Fruit fly (Drosophila melanogaster) whole organism, pupa: Measurements from ENCODE around the gene Muted.

Experiments used
- CG10348 ChIP-seq: fragments of 200-800 bp; sonication (Bioruptor generic); IDR thresholded peaks from 2 replicates; pipeline ENCODE4 v1.3.6; 2022; ENCODE audit warnings: missing biosample characterization, missing genetic modification characterization
- CG12605 ChIP-seq: fragments of 200-800 bp; sonication (Bioruptor generic); IDR thresholded peaks from 2 replicates; pipeline ENCODE4 v1.3.6; 2022; ENCODE audit warnings: missing biosample characterization, missing genetic modification characterization
- CG13204 ChIP-seq: fragments of 200-800 bp; sonication (Bioruptor generic); optimal IDR thresholded peaks from 2 replicates; lab custom pipeline; 2018; ENCODE audit warnings: missing biosample characterization, mild to moderate bottlenecking, missing genetic modification characterization, moderate library complexity
- CG14655 ChIP-seq: fragments of 200-800 bp; sonication (Bioruptor generic); optimal IDR thresholded peaks from 3 replicates; lab custom pipeline; 2017; ENCODE audit warnings: mild to moderate bottlenecking, missing biosample characterization, missing genetic modification reagents, missing genetic modification characterization
- CG15710 ChIP-seq: fragments of 200-800 bp; sonication (Bioruptor generic); optimal IDR thresholded peaks from 2 replicates; lab custom pipeline; 2018; ENCODE audit warnings: missing biosample characterization, mild to moderate bottlenecking, missing genetic modification characterization, moderate library complexity
- CG17806 ChIP-seq: fragments of 200-800 bp; sonication (Bioruptor generic); optimal IDR thresholded peaks from 2 replicates; lab custom pipeline; 2018; ENCODE audit warnings: missing biosample characterization, mild to moderate bottlenecking, missing genetic modification characterization, moderate library complexity
- CG32121 ChIP-seq: fragments of 200-800 bp; sonication (Bioruptor generic); IDR thresholded peaks from 2 replicates; pipeline ENCODE4 v1.3.6; 2022; ENCODE audit warnings: missing biosample characterization, missing genetic modification characterization
- CG34367 ChIP-seq: fragments of 200-800 bp; sonication (Bioruptor generic); optimal IDR thresholded peaks from 2 replicates; lab custom pipeline; 2018; ENCODE audit warnings: missing biosample characterization, mild to moderate bottlenecking, missing genetic modification characterization
- CG4496 ChIP-seq: fragments of 200-800 bp; sonication (Bioruptor generic); IDR thresholded peaks from 3 replicates; pipeline ENCODE4 v1.3.6; 2022; ENCODE audit warnings: missing biosample characterization, missing genetic modification characterization
- CG8159 ChIP-seq: fragments of 200-800 bp; sonication (Bioruptor generic); optimal IDR thresholded peaks from 3 replicates; lab custom pipeline; 2018; ENCODE audit warnings: missing biosample characterization, mild to moderate bottlenecking, missing genetic modification characterization, moderate library complexity
- CG8301 ChIP-seq: fragments of 200-800 bp; sonication (Bioruptor generic); optimal IDR thresholded peaks from 2 replicates; lab custom pipeline; 2018; ENCODE audit warnings: missing biosample characterization, mild to moderate bottlenecking, missing genetic modification characterization
- CG9948 ChIP-seq: fragments of 200-800 bp; sonication (Bioruptor generic); optimal IDR thresholded peaks from 2 replicates; lab custom pipeline; 2018; ENCODE audit warnings: missing biosample characterization, mild to moderate bottlenecking, missing genetic modification characterization, moderate library complexity
- D1 ChIP-seq: fragments of 200-800 bp; sonication (Bioruptor generic); optimal IDR thresholded peaks from 2 replicates; lab custom pipeline; 2018; ENCODE audit warnings: missing biosample characterization, mild to moderate bottlenecking, missing genetic modification characterization, moderate library complexity
- EcR ChIP-seq: fragments of 200-800 bp; sonication (Bioruptor generic); optimal IDR thresholded peaks from 3 replicates; lab custom pipeline; 2019; ENCODE audit warnings: missing biosample characterization, missing genetic modification characterization, mild to moderate bottlenecking, moderate library complexity, missing genetic modification reagents
- Ets98B ChIP-seq: fragments of 200-800 bp; sonication (Bioruptor generic); IDR thresholded peaks from 2 replicates; pipeline ENCODE4 v1.3.6; 2022; ENCODE audit warnings: missing biosample characterization, missing genetic modification characterization
- Pif1A ChIP-seq: fragments of 200-800 bp; sonication (Bioruptor generic); optimal IDR thresholded peaks from 3 replicates; lab custom pipeline; 2016; ENCODE audit warnings: missing biosample characterization, missing genetic modification characterization
- Pif1B ChIP-seq: fragments of 200-800 bp; sonication (Bioruptor generic); optimal IDR thresholded peaks from 3 replicates; lab custom pipeline; 2016; ENCODE audit warnings: missing biosample characterization, missing genetic modification characterization
- Snoo ChIP-seq: fragments of 200-800 bp; sonication (Bioruptor generic); optimal IDR thresholded peaks from 3 replicates; lab custom pipeline; 2017; ENCODE audit warnings: missing biosample characterization, mild to moderate bottlenecking, missing genetic modification characterization, inconsistent platforms
- fd96Ca ChIP-seq: fragments of 200-800 bp; sonication (Bioruptor generic); IDR thresholded peaks from 3 replicates; pipeline ENCODE4 v1.3.6; 2022; ENCODE audit warnings: missing biosample characterization, missing genetic modification characterization
- gl ChIP-seq: fragments of 200-800 bp; sonication (Bioruptor generic); optimal IDR thresholded peaks from 2 replicates; lab custom pipeline; 2018; ENCODE audit warnings: missing biosample characterization, mild to moderate bottlenecking, missing genetic modification characterization
- rn ChIP-seq: fragments of 200-800 bp; sonication (Bioruptor generic); IDR thresholded peaks from 2 replicates; pipeline ENCODE4 v1.3.6; 2022; ENCODE audit warnings: missing biosample characterization, missing genetic modification characterization

Muted gene

DNA sequence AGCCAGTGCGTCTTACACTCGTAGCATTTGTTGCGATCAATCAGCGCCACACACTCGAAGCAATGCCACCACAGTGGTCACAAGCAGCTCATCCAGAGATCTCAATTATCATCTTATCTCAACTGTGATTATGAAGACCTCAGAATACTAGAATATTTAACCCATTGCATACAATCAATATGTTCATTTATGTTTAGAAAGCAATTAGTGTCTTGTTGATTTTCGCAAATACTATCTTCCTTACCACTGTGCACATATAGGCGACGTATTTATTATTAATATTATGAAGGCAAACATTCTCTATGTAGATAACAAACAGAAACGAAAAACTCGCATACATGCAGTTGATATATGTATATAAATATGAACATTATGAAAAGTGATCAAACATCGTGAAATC is 3.6 kb upstream of the Muted start:
- peak; percentile 83 for TF ChIP-seq CG8159 (tag; lab: Kevin White, UChicago)
- peak; percentile 79 for TF ChIP-seq Pif1B
- peak; percentile 69 for TF ChIP-seq gl (tag; lab: Kevin White, UChicago)
- peak; percentile 76 for TF ChIP-seq rn (GFP tag; lab: Robert Waterston, UW)
- peak; percentile 75 for TF ChIP-seq CG9948
- peak; percentile 90 for TF ChIP-seq CG32121 (GFP tag; lab: Robert Waterston, UW)
- peak; percentile 95 for TF ChIP-seq CG4496
- TF ChIP-seq CG12605: peak; percentile 87
- TF ChIP-seq Pif1A: peak; percentile 76
- TF ChIP-seq Ets98B (GFP tag; lab: Robert Waterston, UW): peak; percentile 94
- peak; percentile 78 for TF ChIP-seq CG34367 (tag; lab: Kevin White, UChicago)
- peak; percentile 20 for TF ChIP-seq Snoo (tag; lab: Kevin White, UChicago)
- TF ChIP-seq CG8301: peak; percentile 78
- TF ChIP-seq fd96Ca (GFP tag; lab: Robert Waterston, UW): peak; percentile 89
- TF ChIP-seq CG14655 (GFP tag; lab: Kevin White, UChicago): peak; percentile 78
- TF ChIP-seq CG13204 (GFP tag; lab: Kevin White, UChicago): no peak
- peak; percentile 75 for TF ChIP-seq CG15710 (tag; lab: Kevin White, UChicago)
- peak; percentile 83 for TF ChIP-seq CG17806 (tag; lab: Kevin White, UChicago)
- TF ChIP-seq CG10348 (GFP tag; lab: Robert Waterston, UW): peak; percentile 49; the same call in 1 of the 2 replicates
- TF ChIP-seq D1: no peak
- TF ChIP-seq EcR (GFP tag; lab: Kevin White, UChicago): peak; percentile 48
- TF ChIP-seq, all 21 proteins: peak for 19

DNA sequence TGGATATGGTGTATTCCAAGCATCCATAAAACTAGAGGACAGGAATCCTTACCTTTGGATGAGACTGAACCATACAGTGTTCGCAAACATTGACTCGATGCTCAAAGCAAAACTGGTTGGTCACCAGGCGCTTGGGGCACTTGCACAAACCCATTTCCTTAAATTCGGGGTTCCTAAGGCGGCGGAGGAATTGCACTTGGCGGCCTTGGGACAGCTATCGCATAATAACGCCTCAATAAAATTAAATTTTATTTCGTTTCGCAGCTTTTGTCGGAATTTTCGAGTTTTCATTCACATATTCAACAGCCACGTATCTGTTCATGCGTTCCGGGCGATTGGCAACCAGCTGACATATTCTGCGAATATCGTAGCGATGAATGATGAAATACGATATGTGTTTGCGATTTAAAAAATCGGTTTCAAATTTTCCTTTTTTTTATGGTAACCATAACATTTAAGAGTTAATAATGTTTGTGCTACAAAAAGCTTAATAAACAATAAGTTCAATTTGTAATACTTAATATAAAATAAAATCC is 3.3 kb downstream of the Muted start, which contains the start of gene CG5382:
Gene CG5382 (minus strand): TSS at position 324 of the 536 bp plus-strand sequence.
- TF ChIP-seq CG8159 (tag; lab: Kevin White, UChicago) (no peak), CG34367 (tag; lab: Kevin White, UChicago) (no peak), CG10348 (GFP tag; lab: Robert Waterston, UW) (no peak), gl (tag; lab: Kevin White, UChicago) (no peak), Pif1B (no peak), CG14655 (GFP tag; lab: Kevin White, UChicago) (no peak), fd96Ca (GFP tag; lab: Robert Waterston, UW) (no peak), CG13204 (GFP tag; lab: Kevin White, UChicago) (no peak), Ets98B (GFP tag; lab: Robert Waterston, UW) (no peak), CG8301 (no peak), CG12605 (no peak), EcR (GFP tag; lab: Kevin White, UChicago) (no peak), CG9948 (no peak), D1 (no peak), CG15710 (tag; lab: Kevin White, UChicago) (no peak), Pif1A (no peak)

DNA sequence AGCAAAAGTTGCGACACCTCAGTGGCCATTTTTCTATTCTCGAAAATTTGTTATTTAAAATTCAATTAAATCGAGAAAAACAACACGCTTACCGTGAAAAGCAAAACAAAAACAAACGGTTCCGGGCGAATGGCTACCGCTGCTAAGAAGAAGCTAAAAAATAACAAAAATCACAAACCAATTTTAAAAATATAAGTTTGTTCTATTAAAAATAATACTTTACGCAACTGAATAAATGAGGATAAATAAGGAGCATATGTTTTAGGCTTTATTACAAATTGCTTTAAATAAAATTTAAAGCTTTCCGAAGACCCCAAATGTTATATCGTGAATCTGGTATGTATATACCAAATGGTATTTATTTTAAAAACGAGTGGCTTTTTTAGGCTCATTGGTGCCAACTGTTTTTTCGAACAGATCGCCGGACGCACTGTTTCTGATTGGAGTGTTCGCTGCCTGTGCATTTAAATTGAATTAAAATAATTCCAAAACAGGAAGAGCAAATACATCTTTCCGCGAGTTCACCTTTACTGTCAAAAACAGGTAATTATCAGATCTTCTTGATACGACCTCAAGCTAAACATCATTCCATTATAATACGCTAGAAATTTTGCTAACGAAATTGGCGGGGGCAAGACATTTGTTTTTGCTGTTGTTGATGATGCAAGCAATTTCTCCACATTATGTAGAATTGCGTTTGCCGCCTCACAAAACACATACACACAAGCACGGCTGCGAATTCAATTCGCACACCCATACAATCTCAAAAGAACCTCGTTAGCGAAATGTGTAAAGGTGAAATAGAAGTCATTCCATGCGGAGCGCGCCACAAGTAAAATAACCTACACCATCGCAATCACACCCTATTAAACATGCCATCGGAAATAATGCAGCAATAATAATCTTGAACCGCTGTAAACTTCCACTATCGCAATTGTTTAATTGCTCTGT is 5.0 kb downstream of the Muted start, which contains the start of the genes Polr3F and PyK:
Gene Polr3F (minus strand): TSS at position 248 of the 951 bp plus-strand sequence.
Gene PyK (plus strand): TSS at position 411 of the 951 bp plus-strand sequence.
- TF ChIP-seq Ets98B (GFP tag; lab: Robert Waterston, UW): no peak
- peak; percentile 2 for TF ChIP-seq Snoo (tag; lab: Kevin White, UChicago)
- TF ChIP-seq CG15710 (tag; lab: Kevin White, UChicago): peak; percentile 40
- TF ChIP-seq CG32121 (GFP tag; lab: Robert Waterston, UW): no peak
- TF ChIP-seq fd96Ca (GFP tag; lab: Robert Waterston, UW): no peak
- peak; percentile 9 for TF ChIP-seq CG9948
- TF ChIP-seq Pif1A: peak; percentile 18
- TF ChIP-seq CG12605: peak; percentile 48; the same call in 1 of the 2 replicates
- no peak for TF ChIP-seq rn (GFP tag; lab: Robert Waterston, UW)
- TF ChIP-seq CG14655 (GFP tag; lab: Kevin White, UChicago): peak; percentile 60
- no peak for TF ChIP-seq CG10348 (GFP tag; lab: Robert Waterston, UW)
- peak; percentile 61 for TF ChIP-seq CG34367 (tag; lab: Kevin White, UChicago)
- TF ChIP-seq gl (tag; lab: Kevin White, UChicago): peak; percentile 35
- TF ChIP-seq CG8159 (tag; lab: Kevin White, UChicago): peak; percentile 50
- TF ChIP-seq EcR (GFP tag; lab: Kevin White, UChicago): no peak
- TF ChIP-seq CG4496: peak; percentile 63; the same call in 2 of the 3 replicates
- peak; percentile 28 for TF ChIP-seq CG8301
- peak; percentile 29 for TF ChIP-seq CG17806 (tag; lab: Kevin White, UChicago)
- TF ChIP-seq CG13204 (GFP tag; lab: Kevin White, UChicago): no peak
- no peak for TF ChIP-seq Pif1B

DNA sequence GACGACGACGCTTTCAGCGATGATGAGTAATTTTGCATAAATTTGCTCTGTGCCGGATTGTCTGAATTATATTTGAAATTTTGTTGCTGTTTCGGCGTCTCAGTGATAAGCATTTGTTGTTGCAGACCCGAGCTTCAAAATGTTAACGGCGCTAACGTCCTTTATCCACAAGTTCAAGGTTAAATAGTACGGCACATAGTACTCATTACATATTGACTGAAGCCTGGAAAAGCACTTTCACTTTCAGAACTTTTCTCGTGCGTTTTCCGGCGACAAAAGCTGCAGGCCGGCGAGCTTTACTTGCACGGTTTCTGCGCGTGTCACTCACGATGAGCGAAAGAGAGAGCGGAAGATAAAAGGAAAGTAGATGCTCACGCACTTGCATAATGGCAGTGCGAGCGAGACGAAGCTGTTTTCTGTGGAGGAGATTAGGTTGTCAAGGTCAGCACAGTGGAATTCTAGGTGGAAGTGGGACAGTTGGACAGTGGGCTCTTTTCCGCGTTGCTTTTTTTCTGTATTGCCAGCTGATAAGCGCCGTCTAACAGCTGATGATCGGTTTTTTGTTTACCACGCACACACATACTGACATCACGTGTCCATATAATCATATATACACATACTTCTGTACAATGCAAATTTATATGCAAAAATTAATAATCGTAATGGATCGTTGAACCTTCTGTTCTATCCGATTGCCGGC is 5.8 kb downstream of the Muted start:
- TF ChIP-seq rn (GFP tag; lab: Robert Waterston, UW) (no peak), Snoo (tag; lab: Kevin White, UChicago) (no peak), CG12605 (no peak), CG9948 (no peak), CG34367 (tag; lab: Kevin White, UChicago) (no peak), EcR (GFP tag; lab: Kevin White, UChicago) (peak; percentile 71), CG32121 (GFP tag; lab: Robert Waterston, UW) (peak; percentile 20; the same call in 1 of the 2 replicates), Pif1A (no peak), CG10348 (GFP tag; lab: Robert Waterston, UW) (no peak), CG17806 (tag; lab: Kevin White, UChicago) (no peak), fd96Ca (GFP tag; lab: Robert Waterston, UW) (peak; percentile 30; the same call in 1 of the 3 replicates), CG13204 (GFP tag; lab: Kevin White, UChicago) (no peak), D1 (no peak), CG14655 (GFP tag; lab: Kevin White, UChicago) (no peak), CG4496 (peak; percentile 85), CG8301 (no peak), gl (tag; lab: Kevin White, UChicago) (no peak), CG15710 (tag; lab: Kevin White, UChicago) (no peak), CG8159 (tag; lab: Kevin White, UChicago) (no peak), Ets98B (GFP tag; lab: Robert Waterston, UW) (no peak; the same call in 1 of the 2 replicates), Pif1B (no peak)
- TF ChIP-seq, all 21 proteins: peak for 4
